Fruit fly (Drosophila melanogaster): ENCODE measurements around the gene Jon25Bi.

DNA sequence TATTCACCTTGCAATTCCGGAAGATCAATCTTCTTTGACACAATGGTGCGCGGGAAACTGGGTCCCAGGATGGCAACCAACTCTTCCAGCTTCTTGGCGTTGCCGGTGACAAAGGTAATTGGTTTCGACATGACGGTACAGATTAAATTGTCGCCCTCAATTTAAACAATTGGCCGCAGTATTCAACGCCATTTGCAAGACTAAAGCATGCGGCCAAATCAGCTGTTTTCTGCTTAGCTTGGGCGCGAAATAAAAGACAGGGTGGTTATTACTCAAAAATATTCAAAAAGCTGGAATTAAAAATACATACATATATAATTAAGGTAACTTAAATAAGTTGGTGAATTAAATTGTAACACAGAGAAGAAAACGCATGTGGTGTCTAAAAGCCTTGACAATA, 24.2 kb upstream of the Jon25Bi start, which contains the start of gene CG8891:
- no peak for TF ChIP-seq kay (GFP tag; ENCODE audit: borderline replicate concordance)
- no peak for TF ChIP-seq Clk (GFP tag; optimal IDR thresholded peaks at IDR 0.05)
- no peak for TF ChIP-seq CG33017 (tag; optimal IDR thresholded peaks at IDR 0.05)
- TF ChIP-seq cnc (optimal IDR thresholded peaks at IDR 0.05) = no peak
- no peak for TF ChIP-seq Hr96 (GFP tag; optimal IDR thresholded peaks at IDR 0.05)
- TF ChIP-seq cic (GFP tag; optimal IDR thresholded peaks at IDR 0.05) = no peak
- TF ChIP-seq pad (GFP tag; optimal IDR thresholded peaks at IDR 0.05) = no peak
- TF ChIP-seq CG5204 (GFP tag; optimal IDR thresholded peaks at IDR 0.05) = no peak
- no peak for TF ChIP-seq CG7101 (tag; optimal IDR thresholded peaks at IDR 0.05)
- peak; percentile 14 for TF ChIP-seq bab1 (GFP tag; optimal IDR thresholded peaks at IDR 0.05)
- no peak for TF ChIP-seq ovo (GFP tag; optimal IDR thresholded peaks at IDR 0.05)
- no peak for TF ChIP-seq tj (GFP tag; optimal IDR thresholded peaks at IDR 0.05)
- no peak for TF ChIP-seq CG11617 (GFP tag; optimal IDR thresholded peaks at IDR 0.05)
- no peak for TF ChIP-seq CG1620 (GFP tag; optimal IDR thresholded peaks at IDR 0.05)
